Worm (Caenorhabditis elegans): ENCODE results near the gene glb-4.

DNA sequence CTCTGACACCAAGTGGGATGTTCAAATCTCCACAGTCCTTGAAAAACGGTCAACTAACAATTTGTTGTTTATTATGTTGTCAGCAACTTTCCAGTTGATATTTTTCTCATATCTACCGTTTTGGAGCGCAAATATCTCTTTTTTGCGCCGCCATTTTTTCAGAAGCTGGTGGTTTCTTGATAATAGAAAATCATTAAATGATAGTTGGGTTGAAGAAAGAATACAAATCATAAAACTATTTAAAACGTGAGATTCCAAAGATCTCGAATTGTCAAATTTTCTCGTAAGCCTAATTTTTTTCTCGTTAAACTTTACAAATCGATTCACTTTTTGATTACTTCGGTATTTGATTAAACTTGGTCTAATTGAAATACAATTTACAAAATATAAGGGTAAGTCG is 18.6 kb downstream of the glb-4 start, which contains the start of gene rpl-42:
- TF ChIP-seq ama-1 (optimal IDR thresholded peaks at IDR 0.05), result no peak
- no peak for TF ChIP-seq nhr-232 (tag; optimal IDR thresholded peaks at IDR 0.05)
- TF ChIP-seq F13H6.1 (tag; optimal IDR thresholded peaks at IDR 0.05), result no peak
- TF ChIP-seq tbx-7 (tag; optimal IDR thresholded peaks at IDR 0.05), result no peak
- TF ChIP-seq hlh-15 (tag; optimal IDR thresholded peaks at IDR 0.05), result no peak
- TF ChIP-seq ceh-2 (tag; optimal IDR thresholded peaks at IDR 0.05), result no peak
- no peak for TF ChIP-seq fkh-10 (GFP tag; optimal IDR thresholded peaks at IDR 0.05)
- TF ChIP-seq tbx-2 (tag; optimal IDR thresholded peaks at IDR 0.05), result no peak
- TF ChIP-seq nfya-1 (tag; optimal IDR thresholded peaks at IDR 0.05), result no peak
- no peak for TF ChIP-seq fkh-6 (tag; optimal IDR thresholded peaks at IDR 0.05)
- TF ChIP-seq C38D4.7 (GFP tag; optimal IDR thresholded peaks at IDR 0.05), result no peak
- no peak for TF ChIP-seq ceh-19 (GFP tag; optimal IDR thresholded peaks at IDR 0.05)

Data from whole organism, late embryonic.